Fruit fly (Drosophila melanogaster): ENCODE data around the gene CG42393.
A peak's percentile ranks its signal among the peaks of the same experiment; 100 is the strongest.

Gene CG42393

DNA sequence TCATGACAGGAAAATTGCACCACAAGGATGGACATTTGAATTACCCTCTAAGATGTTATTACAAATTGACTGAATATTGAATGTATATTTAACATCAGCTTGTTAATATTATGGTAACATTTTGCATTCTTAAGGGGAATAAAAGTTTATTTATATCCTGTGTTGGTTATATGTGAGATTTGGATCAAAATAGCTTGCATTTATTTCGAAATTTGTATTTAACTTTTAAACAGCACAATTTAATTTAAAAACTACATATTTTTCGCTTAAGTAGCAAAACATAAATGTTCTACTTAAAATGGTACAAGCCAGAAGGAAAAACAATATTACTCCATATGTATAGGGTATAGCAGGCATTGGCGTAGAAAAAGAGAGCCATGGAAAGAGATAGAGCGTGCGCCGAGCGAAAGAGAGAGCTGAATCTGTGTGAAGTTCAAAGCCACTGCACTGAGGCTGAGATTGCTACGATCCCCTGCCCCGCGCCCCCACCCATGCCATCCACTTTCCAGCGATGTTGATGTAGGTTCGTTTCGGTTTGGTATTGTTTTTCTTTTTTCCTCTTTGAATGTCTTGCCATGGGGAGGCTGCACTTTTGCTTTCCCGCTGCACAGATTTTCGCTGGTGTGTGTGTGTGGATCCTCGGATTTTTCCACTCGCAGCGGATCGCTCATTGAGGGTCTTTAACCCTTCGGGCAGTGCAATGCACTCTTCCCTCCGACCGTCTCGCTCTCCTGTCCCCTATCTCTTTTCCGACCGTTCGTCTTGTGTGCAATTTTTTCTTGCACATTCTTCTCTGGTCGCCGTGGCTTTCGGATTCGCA, 37.3 kb upstream of the CG42393 start:
- TF ChIP-seq CG8478 (optimal IDR thresholded peaks at IDR 0.05) (no peak), CTCF (optimal IDR thresholded peaks at IDR 0.05) (no peak)

DNA sequence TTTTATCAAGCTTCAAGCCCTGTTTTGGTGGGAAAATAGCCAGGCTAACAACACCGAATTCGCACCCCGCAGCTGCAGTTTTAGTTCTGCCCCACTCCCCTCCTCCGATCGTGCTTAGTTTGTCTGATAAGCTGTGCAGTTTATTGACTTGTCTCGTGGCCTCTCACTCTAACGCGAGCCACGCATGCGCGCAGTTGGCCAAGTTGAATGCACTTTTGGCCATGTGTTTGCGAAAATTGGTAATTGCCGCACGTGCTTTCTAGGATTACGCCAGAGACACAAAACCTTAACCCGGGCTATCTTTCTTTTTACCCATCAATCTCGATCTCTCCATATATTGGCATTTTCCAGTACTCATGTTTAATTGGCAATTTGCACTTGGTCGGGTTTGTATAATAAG, 36.2 kb upstream of the CG42393 start:
- no peak for TF ChIP-seq CG8478 (optimal IDR thresholded peaks at IDR 0.05)
- no peak for TF ChIP-seq CTCF (optimal IDR thresholded peaks at IDR 0.05)

DNA sequence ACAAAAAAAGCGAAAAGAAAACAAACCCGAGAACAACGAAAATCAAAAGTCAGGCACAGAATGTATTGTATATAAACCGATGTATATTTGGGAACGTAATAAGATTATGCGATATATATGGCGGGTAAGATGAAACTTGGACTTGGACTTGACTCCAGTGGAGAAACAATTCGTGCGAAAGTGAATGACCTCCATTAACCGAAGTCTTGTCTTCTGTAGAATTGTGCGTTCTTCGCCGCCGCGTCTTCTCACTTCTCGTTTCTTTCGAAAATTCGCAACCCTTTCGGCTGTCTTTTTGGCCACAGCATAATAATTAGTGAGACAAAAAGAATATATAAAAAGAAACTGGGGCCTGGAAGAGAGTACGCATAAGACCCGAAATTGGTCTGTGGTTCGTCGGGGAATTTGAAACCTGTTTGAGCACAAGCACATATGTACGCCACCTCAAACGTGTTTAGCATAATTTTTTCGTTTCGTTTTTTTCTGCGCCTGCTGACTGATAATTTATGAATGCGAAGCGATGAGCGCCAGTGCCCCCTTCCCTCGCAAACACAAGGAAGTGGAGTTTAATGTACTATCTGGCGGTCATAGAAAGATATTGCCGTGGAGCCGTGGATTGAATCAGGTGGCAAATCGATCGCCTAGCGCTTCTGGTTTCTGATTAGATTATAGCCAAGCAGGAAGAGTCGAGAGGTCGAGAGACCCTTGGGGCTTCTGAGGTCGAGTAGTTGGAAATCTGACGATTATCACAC, 34.9 kb upstream of the CG42393 start:
- TF ChIP-seq CTCF (optimal IDR thresholded peaks at IDR 0.05) = no peak
- no peak for TF ChIP-seq CG8478 (optimal IDR thresholded peaks at IDR 0.05)

DNA sequence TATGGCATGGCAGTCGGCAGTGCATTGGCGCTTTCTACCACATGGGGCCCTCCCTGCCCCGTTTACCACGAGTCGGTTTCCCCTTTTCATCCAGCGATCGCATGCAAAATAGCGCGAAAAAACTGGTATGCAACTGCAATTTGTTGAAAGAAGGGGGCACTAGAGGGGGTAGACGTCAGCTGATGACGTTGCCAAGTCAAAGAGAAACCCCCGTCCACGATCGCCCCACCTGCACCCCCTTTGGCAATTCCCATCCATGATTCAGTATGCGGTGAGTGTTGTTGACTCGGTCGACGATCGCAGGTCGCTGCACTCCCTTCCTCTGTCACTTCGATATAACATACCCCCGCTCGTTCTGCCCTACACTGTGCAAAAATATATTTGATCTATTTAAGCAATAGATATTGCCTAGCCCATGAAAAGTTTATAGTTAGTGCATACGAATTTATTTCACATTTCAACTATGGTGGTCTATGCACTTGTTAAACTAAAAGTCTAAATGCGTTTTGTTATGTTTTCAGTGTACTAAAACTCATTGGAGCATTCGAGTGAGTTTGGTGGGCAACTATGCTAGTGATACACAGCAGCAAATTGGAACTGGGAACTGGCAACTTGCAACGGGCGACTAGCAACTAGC, 33.7 kb upstream of the CG42393 start:
- TF ChIP-seq CTCF (optimal IDR thresholded peaks at IDR 0.05) = no peak
- TF ChIP-seq CG8478 (optimal IDR thresholded peaks at IDR 0.05) = no peak

DNA sequence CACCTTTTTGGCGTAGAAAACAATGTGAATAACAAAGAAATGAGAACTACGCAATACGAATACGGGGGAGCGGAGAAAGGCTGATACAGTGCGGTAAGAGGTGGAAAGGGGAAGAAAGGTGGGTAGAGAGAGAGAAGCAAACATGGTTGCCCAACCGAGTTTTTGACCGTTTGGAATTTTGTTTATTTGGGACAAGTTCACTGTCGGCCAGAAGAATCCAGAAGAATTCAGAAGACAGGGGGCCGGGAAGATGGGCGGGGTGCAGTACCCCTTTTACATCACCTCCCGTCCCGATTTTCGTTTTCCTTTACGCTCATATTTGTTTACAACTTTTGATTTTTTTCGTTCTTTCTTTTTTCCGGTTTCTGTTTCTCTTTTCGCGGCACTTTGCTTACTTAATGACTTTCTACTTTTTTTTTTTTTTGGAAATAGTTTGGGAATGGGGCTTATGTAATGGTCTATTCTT, 32.1 kb upstream of the CG42393 start:
- TF ChIP-seq CTCF (optimal IDR thresholded peaks at IDR 0.05) = no peak
- TF ChIP-seq CG8478 (optimal IDR thresholded peaks at IDR 0.05) = no peak

dm6 chr3L:18011715-18012512, 30.6 kb upstream of the CG42393 start:
- TF ChIP-seq CTCF (optimal IDR thresholded peaks at IDR 0.05) = no peak
- no peak for TF ChIP-seq CG8478 (optimal IDR thresholded peaks at IDR 0.05)

dm6 chr3L:18012775-18013174, 29.8 kb upstream of the CG42393 start:
- TF ChIP-seq CTCF (optimal IDR thresholded peaks at IDR 0.05) (no peak), CG8478 (optimal IDR thresholded peaks at IDR 0.05) (no peak)

DNA sequence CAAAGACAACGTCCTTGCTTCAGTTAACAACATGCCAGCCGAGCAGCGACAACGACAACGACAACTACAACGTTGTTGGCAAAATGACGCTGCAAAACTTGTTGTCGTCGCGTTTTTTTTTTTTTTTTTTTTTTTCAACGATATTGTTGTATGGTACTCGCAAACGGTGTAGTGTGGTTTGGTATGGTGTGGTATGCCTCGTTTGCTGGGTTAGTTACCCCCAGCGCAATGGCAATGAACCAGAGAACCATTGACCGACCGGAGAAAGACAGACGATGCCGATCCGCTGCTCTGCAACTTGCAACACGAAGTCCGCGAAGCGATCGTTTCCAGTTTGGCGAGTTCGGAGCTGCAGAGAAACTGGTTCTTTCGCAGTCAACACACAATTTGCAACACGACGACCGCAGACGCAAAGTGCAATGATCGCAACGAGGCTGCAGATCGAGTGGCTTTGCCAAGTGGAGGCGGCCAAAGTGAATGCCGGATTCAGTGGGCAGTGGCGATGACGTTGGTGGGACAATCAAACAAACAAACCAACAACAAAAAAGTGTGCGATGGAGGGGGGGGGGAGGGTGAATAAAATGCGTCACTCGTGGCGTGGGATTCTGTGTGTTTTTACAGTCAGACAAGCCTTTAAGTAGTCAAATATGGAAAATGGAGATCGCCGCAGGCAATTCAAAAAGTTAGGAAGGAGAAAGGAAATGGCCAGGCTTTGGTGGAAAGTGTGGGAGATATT, 29.2 kb upstream of the CG42393 start:
- TF ChIP-seq CG8478 (optimal IDR thresholded peaks at IDR 0.05) (no peak), CTCF (optimal IDR thresholded peaks at IDR 0.05) (no peak)

- TF ChIP-seq CTCF (optimal IDR thresholded peaks at IDR 0.05) (no peak), CG8478 (optimal IDR thresholded peaks at IDR 0.05) (no peak)
These were observed 28.2 kb upstream of the CG42393 start for dm6 chr3L:18014290-18014689.

DNA sequence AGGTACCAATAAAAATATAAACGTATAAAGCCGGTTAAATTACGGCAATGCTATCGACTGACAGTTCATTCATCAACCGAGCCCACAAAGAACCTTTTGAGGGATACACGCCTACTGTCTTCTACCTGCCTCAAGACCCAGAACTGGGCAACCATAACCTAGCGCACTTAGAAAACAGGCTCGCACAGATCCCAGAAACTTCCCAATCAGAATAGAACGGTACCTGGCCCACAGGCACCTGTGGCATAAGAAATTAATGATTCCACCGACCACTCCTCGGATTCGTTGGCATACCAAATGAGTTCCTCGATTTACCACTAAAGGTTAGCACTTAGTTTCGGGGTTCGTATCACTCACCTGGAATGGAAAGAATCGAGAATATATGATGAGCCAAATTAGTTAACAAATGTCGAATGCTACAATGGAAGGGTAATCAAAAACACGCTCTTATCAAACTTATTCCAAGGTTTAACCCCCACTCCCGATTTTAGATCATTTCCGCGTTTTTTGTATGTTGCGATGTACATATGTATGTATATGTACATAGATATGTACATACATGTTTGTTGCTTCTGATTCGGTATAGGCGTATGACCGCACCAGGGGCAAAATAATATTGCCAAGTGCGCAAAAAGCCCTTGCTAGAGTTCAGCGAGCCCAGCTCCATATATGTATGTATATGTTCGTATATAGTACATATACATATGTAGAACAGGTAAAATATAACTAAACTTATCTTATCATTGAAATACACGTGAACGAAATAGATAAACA, 27.2 kb upstream of the CG42393 start:
- TF ChIP-seq CG8478 (optimal IDR thresholded peaks at IDR 0.05) (no peak), CTCF (optimal IDR thresholded peaks at IDR 0.05) (peak in 1 of 2 experiments; percentile 8)

DNA sequence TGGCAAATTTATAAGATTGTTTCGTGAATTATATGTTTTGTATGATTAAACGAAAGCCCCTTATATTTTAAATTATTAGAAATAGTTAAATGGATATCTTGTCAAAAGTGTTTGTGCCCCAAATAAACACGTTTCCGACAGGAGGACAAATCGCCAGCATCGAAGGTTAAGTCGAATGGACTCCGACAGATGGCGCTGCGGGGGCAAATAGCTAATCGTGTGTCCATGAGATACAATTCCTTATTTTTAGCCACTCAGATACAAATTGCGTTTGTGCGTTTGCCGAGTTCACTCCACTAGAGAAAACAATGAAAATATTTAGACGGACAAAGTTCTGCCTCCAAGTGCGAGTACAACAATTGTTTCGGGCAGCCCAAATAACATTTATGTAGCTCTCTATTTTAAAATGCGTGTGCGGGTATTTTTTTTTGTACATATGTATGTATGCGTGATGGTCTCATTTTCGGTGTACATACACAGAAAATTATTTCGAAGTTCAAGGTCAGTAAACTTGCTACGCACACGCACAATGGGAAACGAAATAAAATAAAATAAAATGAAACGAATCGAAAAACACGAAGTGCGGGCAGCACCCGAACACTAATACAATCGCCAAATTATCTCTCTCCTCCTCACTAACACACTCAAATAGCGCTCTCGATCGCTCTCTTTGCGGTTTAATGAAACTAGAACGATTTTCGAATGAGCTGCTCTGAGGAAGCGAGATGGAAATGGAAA, 26.3 kb upstream of the CG42393 start:
- TF ChIP-seq CG8478 (optimal IDR thresholded peaks at IDR 0.05) (no peak), CTCF (optimal IDR thresholded peaks at IDR 0.05) (peak; percentile 87)

dm6 chr3L:18016843-18017292, 25.7 kb upstream of the CG42393 start:
- no peak for TF ChIP-seq CG8478 (optimal IDR thresholded peaks at IDR 0.05)
- TF ChIP-seq CTCF (optimal IDR thresholded peaks at IDR 0.05) = no peak

- TF ChIP-seq CG8478 (optimal IDR thresholded peaks at IDR 0.05) (no peak), CTCF (optimal IDR thresholded peaks at IDR 0.05) (no peak)
These were observed 24.9 kb upstream of the CG42393 start for dm6 chr3L:18017653-18018052.
